Worm (Caenorhabditis elegans) whole organism, L3 larva: Measurements from ENCODE around the gene dmd-7.

Source experiments
- R02D3.7 ChIP-seq: fragments of 150-350 bp; optimal IDR thresholded peaks from 2 replicates; lab custom pipeline; 2014; ENCODE audit warnings: missing biosample characterization, missing genetic modification characterization
- ZK546.5 ChIP-seq: sonication (generic microtip); optimal IDR thresholded peaks from 2 replicates; lab custom pipeline; 2017; ENCODE audit warnings: missing biosample characterization, missing genetic modification characterization
- aly-2 ChIP-seq: fragments of 150-350 bp; optimal IDR thresholded peaks from 2 replicates; lab custom pipeline; 2014; ENCODE audit warnings: missing biosample characterization, missing genetic modification characterization
- ama-1 ChIP-seq: fragments of 150-350 bp; optimal IDR thresholded peaks from 2 replicates; lab custom pipeline; 2018
- ceh-16 ChIP-seq: sonication (generic microtip); optimal IDR thresholded peaks from 2 replicates; lab custom pipeline; 2017; ENCODE audit warnings: missing biosample characterization, missing genetic modification characterization
- ceh-28 ChIP-seq: fragments of 150-350 bp; optimal IDR thresholded peaks from 2 replicates; lab custom pipeline; 2014; ENCODE audit warnings: missing biosample characterization, missing genetic modification reagents, missing genetic modification characterization
- ceh-82 ChIP-seq: fragments of 150-350 bp; optimal IDR thresholded peaks from 2 replicates; lab custom pipeline; 2014; ENCODE audit warnings: missing biosample characterization, missing genetic modification characterization
- ceh-9 ChIP-seq: sonication (generic microtip); optimal IDR thresholded peaks from 2 replicates; lab custom pipeline; 2018; ENCODE audit warnings: missing biosample characterization, missing genetic modification characterization
- daf-12 ChIP-seq: fragments of 150-350 bp; optimal IDR thresholded peaks from 2 replicates; lab custom pipeline; 2014; ENCODE audit warnings: missing biosample characterization, missing genetic modification reagents, missing genetic modification characterization
- egl-27 ChIP-seq: sonication (generic microtip); optimal IDR thresholded peaks from 4 replicates; lab custom pipeline; 2017; ENCODE audit warnings: missing biosample characterization, missing genetic modification reagents, missing genetic modification characterization
- egl-5 ChIP-seq: fragments of 150-350 bp; optimal IDR thresholded peaks from 2 replicates; lab custom pipeline; 2017; ENCODE audit warnings: missing biosample characterization, missing genetic modification reagents, missing genetic modification characterization, inconsistent platforms
- elt-1 ChIP-seq: fragments of 150-350 bp; optimal IDR thresholded peaks from 2 replicates; lab custom pipeline; 2014; ENCODE audit warnings: missing biosample characterization, missing genetic modification characterization
- elt-2 ChIP-seq: sonication (generic microtip); optimal IDR thresholded peaks from 2 replicates; lab custom pipeline; 2016; ENCODE audit warnings: missing genetic modification reagents, mild to moderate bottlenecking, missing genetic modification characterization, missing compliant biosample characterization
- elt-3 ChIP-seq, 3 experiments: fragments of 150-350 bp in 1 of 3; sonication (generic microtip) in 2 of 3; optimal IDR thresholded peaks; 2 replicates in 2 of 3; 4 replicates in 1 of 3; lab custom pipeline; 2014 to 2017; ENCODE audit warnings: missing biosample characterization in 3 of 3, missing genetic modification characterization in 3 of 3
- eor-1 ChIP-seq, 2 experiments: fragments of 150-350 bp; optimal IDR thresholded peaks; 2 replicates each; lab custom pipeline; 2014 to 2018; ENCODE audit warnings: missing biosample characterization in 2 of 2, missing genetic modification characterization in 2 of 2
- fkh-10 ChIP-seq: sonication (generic microtip); optimal IDR thresholded peaks from 2 replicates; lab custom pipeline; 2017; ENCODE audit warnings: missing biosample characterization, missing genetic modification reagents, missing genetic modification characterization
- fkh-2 ChIP-seq: fragments of 150-350 bp; optimal IDR thresholded peaks from 2 replicates; lab custom pipeline; 2014; ENCODE audit warnings: missing biosample characterization, missing genetic modification reagents, missing genetic modification characterization
- hmg-11 ChIP-seq: sonication (generic microtip); optimal IDR thresholded peaks from 2 replicates; lab custom pipeline; 2016; ENCODE audit warnings: missing genetic modification characterization, missing compliant biosample characterization
- jun-1 ChIP-seq: fragments of 150-350 bp; optimal IDR thresholded peaks from 2 replicates; lab custom pipeline; 2014; ENCODE audit warnings: missing biosample characterization, missing genetic modification reagents, missing genetic modification characterization
- lin-15B ChIP-seq: fragments of 150-350 bp; optimal IDR thresholded peaks from 2 replicates; lab custom pipeline; 2014; ENCODE audit warnings: missing biosample characterization, missing genetic modification characterization
- lin-39 ChIP-seq: fragments of 150-350 bp; optimal IDR thresholded peaks from 2 replicates; lab custom pipeline; 2018; ENCODE audit warnings: missing biosample characterization, missing genetic modification reagents, missing genetic modification characterization
- lsy-12 ChIP-seq: sonication (generic microtip); optimal IDR thresholded peaks from 2 replicates; lab custom pipeline; 2016; ENCODE audit warnings: mild to moderate bottlenecking, missing genetic modification characterization, missing compliant biosample characterization
- mdl-1 ChIP-seq: fragments of 150-350 bp; optimal IDR thresholded peaks from 2 replicates; lab custom pipeline; 2014; ENCODE audit warnings: missing biosample characterization, missing genetic modification characterization
- mml-1 ChIP-seq: fragments of 150-350 bp; sonication (generic microtip); optimal IDR thresholded peaks from 3 replicates; lab custom pipeline; 2014; ENCODE audit warnings: missing biosample characterization, missing genetic modification characterization
- nfya-1 ChIP-seq: sonication (generic microtip); optimal IDR thresholded peaks from 2 replicates; lab custom pipeline; 2017; ENCODE audit warnings: missing genetic modification characterization, mild to moderate bottlenecking, missing compliant biosample characterization, antibody characterized with exemption, moderate library complexity; ENCODE audit not compliant: insufficient read depth
- nhr-11 ChIP-seq: fragments of 150-350 bp; optimal IDR thresholded peaks from 2 replicates; lab custom pipeline; 2014; ENCODE audit warnings: missing biosample characterization, missing genetic modification characterization
- nhr-12 ChIP-seq: fragments of 150-350 bp; optimal IDR thresholded peaks from 2 replicates; lab custom pipeline; 2014; ENCODE audit warnings: missing biosample characterization, missing genetic modification characterization
- nhr-23 ChIP-seq: fragments of 150-350 bp; optimal IDR thresholded peaks from 2 replicates; lab custom pipeline; 2014; ENCODE audit warnings: missing biosample characterization, missing genetic modification reagents, missing genetic modification characterization
- nhr-25 ChIP-seq: sonication (generic microtip); optimal IDR thresholded peaks from 2 replicates; lab custom pipeline; 2017; ENCODE audit warnings: missing biosample characterization, missing genetic modification characterization
- nhr-43 ChIP-seq: sonication (generic microtip); optimal IDR thresholded peaks from 2 replicates; lab custom pipeline; 2016; ENCODE audit warnings: mild to moderate bottlenecking, missing genetic modification characterization, missing compliant biosample characterization; ENCODE audit not compliant: poor library complexity, severe bottlenecking
- nhr-67 ChIP-seq: fragments of 150-350 bp; optimal IDR thresholded peaks from 2 replicates; lab custom pipeline; 2014; ENCODE audit warnings: missing biosample characterization, missing genetic modification characterization
- nhr-76 ChIP-seq: fragments of 150-350 bp; sonication (generic microtip); optimal IDR thresholded peaks from 5 replicates; lab custom pipeline; 2014; ENCODE audit warnings: missing biosample characterization, missing genetic modification characterization
- nhr-77 ChIP-seq: fragments of 150-350 bp; optimal IDR thresholded peaks from 2 replicates; lab custom pipeline; 2014; ENCODE audit warnings: missing biosample characterization, missing genetic modification characterization
- pha-4 ChIP-seq: fragments of 150-350 bp; optimal IDR thresholded peaks from 2 replicates; lab custom pipeline; 2014; ENCODE audit warnings: missing biosample characterization, missing genetic modification reagents, missing genetic modification characterization
- pqm-1 ChIP-seq: fragments of 150-350 bp; optimal IDR thresholded peaks from 2 replicates; lab custom pipeline; 2017; ENCODE audit warnings: missing biosample characterization, missing genetic modification characterization, inconsistent platforms
- skn-1 ChIP-seq: fragments of 150-350 bp; optimal IDR thresholded peaks from 2 replicates; lab custom pipeline; 2014; ENCODE audit warnings: missing biosample characterization, missing genetic modification characterization
- snpc-4 ChIP-seq: fragments of 150-350 bp; optimal IDR thresholded peaks from 2 replicates; lab custom pipeline; 2014; ENCODE audit warnings: missing biosample characterization, missing genetic modification characterization
- tbx-2 ChIP-seq: sonication (generic microtip); optimal IDR thresholded peaks from 2 replicates; lab custom pipeline; 2016; ENCODE audit warnings: mild to moderate bottlenecking, missing genetic modification characterization, missing compliant biosample characterization
- unc-39 ChIP-seq: sonication (generic microtip); optimal IDR thresholded peaks from 4 replicates; lab custom pipeline; 2017; ENCODE audit warnings: missing biosample characterization, missing genetic modification characterization
- unc-62 ChIP-seq: fragments of 150-350 bp; sonication (generic microtip); optimal IDR thresholded peaks from 4 replicates; lab custom pipeline; 2014; ENCODE audit warnings: missing biosample characterization, missing genetic modification reagents, missing genetic modification characterization
- zag-1 ChIP-seq: fragments of 150-350 bp; optimal IDR thresholded peaks from 2 replicates; lab custom pipeline; 2014; ENCODE audit warnings: missing biosample characterization, missing genetic modification characterization
- ztf-11 ChIP-seq: fragments of 150-350 bp; optimal IDR thresholded peaks from 2 replicates; lab custom pipeline; 2014; ENCODE audit warnings: missing biosample characterization, missing genetic modification characterization
- ztf-4 ChIP-seq: fragments of 150-350 bp; optimal IDR thresholded peaks from 2 replicates; lab custom pipeline; 2014; ENCODE audit warnings: missing biosample characterization, missing genetic modification characterization

The dmd-7 gene

ce11 chrV:6226530-6227125 lies 20.1 kb upstream of the dmd-7 start, which contains the start of gene W06H8.6 (continued):
- no peak for TF ChIP-seq hmg-11
- TF ChIP-seq unc-62 (GFP tag; lab: Kevin White, UChicago), result no peak
- peak; percentile 28 for TF ChIP-seq egl-5 (tag; lab: Kevin White, UChicago)
- no peak for TF ChIP-seq mdl-1 (tag; lab: Kevin White, UChicago)
- peak; percentile 34 for TF ChIP-seq nhr-43 (tag; lab: Kevin White, UChicago)
- TF ChIP-seq ztf-11, result no peak
- TF ChIP-seq nhr-67 (tag; lab: Kevin White, UChicago), result no peak
- TF ChIP-seq ama-1 (lab: Kevin White, UChicago), result peak; percentile 87
- TF ChIP-seq fkh-2, result no peak
- TF ChIP-seq snpc-4 (tag; lab: Kevin White, UChicago), result no peak
- TF ChIP-seq nhr-77, result no peak
- TF ChIP-seq aly-2 (tag; lab: Kevin White, UChicago), result no peak
- no peak for TF ChIP-seq fkh-10 (GFP tag; lab: Kevin White, UChicago)
- TF ChIP-seq pha-4 (tag; lab: Kevin White, UChicago), result peak; percentile 52
- TF ChIP-seq nfya-1 (tag; lab: Kevin White, UChicago), result no peak

DNA sequence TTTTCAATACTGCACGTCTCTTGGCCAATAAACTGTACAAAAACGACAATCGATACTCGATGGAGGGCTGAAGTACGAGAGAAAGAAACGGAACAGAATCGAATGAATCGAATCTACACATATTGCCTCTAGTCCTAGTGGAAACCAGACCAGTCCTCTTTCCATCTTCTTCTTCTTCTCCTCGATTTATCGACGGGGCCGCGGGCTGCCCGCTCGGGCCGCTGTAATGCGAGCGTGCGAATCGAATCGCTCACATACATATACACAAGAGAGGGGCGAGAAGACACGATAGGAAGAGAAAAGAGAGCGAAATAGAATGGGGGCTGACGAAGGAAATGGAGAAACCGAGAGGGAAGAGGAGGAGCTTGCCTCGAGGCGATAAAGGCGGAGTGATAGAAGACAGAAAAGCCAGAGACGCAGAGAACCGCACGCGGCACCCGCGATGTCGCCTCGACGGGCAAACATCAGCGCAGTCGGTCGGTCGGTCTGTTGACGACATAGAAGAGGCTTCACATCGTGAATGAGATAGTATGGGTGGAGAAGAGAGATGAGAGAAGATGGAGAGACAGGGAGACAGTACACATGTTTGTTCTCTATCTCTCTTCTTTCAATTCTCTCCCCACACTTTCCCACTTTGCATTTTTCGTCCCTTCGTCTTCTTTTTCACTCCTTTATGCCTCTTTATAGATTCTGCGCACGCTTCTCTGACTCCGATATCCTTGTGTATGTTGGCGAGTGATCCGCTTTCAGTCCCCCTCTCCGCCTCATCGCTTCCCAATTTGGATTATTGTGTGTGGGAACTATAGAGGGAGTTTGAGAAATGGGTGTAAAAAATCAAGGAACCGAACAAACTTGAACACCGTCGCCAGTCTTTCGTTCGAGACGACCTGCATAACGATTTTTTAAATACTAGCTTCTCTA lies 19.1 kb upstream of the dmd-7 start:
- TF ChIP-seq mdl-1 (tag; lab: Kevin White, UChicago) (peak; percentile 95), nhr-67 (tag; lab: Kevin White, UChicago) (no peak), fkh-2 (no peak), lin-15B (tag; lab: Kevin White, UChicago) (peak; percentile 24), zag-1 (tag; lab: Kevin White, UChicago) (peak; percentile 85), nhr-77 (no peak), unc-62 (GFP tag; lab: Kevin White, UChicago) (peak; percentile 75), daf-12 (tag; lab: Kevin White, UChicago) (no peak), hmg-11 (peak; percentile 97), pha-4 (tag; lab: Kevin White, UChicago) (peak; percentile 97), lsy-12 (tag; lab: Kevin White, UChicago) (peak; percentile 96), unc-39 (tag; lab: Kevin White, UChicago) (no peak), nhr-76 (no peak), snpc-4 (tag; lab: Kevin White, UChicago) (peak; percentile 66), ceh-16 (tag; lab: Kevin White, UChicago) (peak; percentile 27), pqm-1 (tag; lab: Kevin White, UChicago) (peak; percentile 93), ztf-11 (no peak), elt-2 (tag; lab: Kevin White, UChicago) (peak; percentile 86), nhr-12 (tag; lab: Kevin White, UChicago) (no peak), nhr-11 (tag; lab: Kevin White, UChicago) (peak; percentile 93), elt-1 (tag; lab: Kevin White, UChicago) (peak; percentile 86), egl-27 (tag; lab: Kevin White, UChicago) (no peak), nhr-25 (peak; percentile 73), ceh-9 (tag; lab: Kevin White, UChicago) (no peak), ceh-82 (tag; lab: Kevin White, UChicago) (peak; percentile 59), mml-1 (tag; lab: Kevin White, UChicago) (no peak), ceh-28 (tag; lab: Kevin White, UChicago) (peak; percentile 62), skn-1 (tag; lab: Kevin White, UChicago) (peak; percentile 22), egl-5 (tag; lab: Kevin White, UChicago) (peak; percentile 59), nhr-43 (tag; lab: Kevin White, UChicago) (peak; percentile 91), jun-1 (peak; percentile 96), ztf-4 (peak; percentile 84), tbx-2 (tag; lab: Kevin White, UChicago) (peak; percentile 90), eor-1 (tag; optimal IDR thresholded peaks at IDR 0.05; lab: Kevin White, UChicago) (no peak), R02D3.7 (tag; lab: Kevin White, UChicago) (peak; percentile 71), elt-3 (tag; optimal IDR thresholded peaks at IDR 0.05; lab: Kevin White, UChicago) (peak in 1 of 3 experiments; percentile 20), nhr-23 (tag; lab: Kevin White, UChicago) (peak; percentile 92), ama-1 (lab: Kevin White, UChicago) (peak; percentile 99), nfya-1 (tag; lab: Kevin White, UChicago) (peak; percentile 91), fkh-10 (GFP tag; lab: Kevin White, UChicago) (peak; percentile 83), lin-39 (tag; lab: Kevin White, UChicago) (peak; percentile 96), ZK546.5 (tag; lab: Kevin White, UChicago) (no peak), aly-2 (tag; lab: Kevin White, UChicago) (no peak)
